Fruit fly (Drosophila melanogaster) whole organism, embryonic: ENCODE results near the gene CG12990.
A peak's percentile ranks its signal among the peaks of the same experiment; 100 is the strongest.

Experiments used
- Aef1 ChIP-seq: fragments of 200-800 bp; sonication (Bioruptor generic); IDR thresholded peaks from 3 replicates; pipeline ENCODE4 v1.3.6; 2022; ENCODE audit warnings: missing biosample characterization, missing genetic modification characterization
- CG12104 ChIP-seq: fragments of 200-800 bp; sonication (Bioruptor generic); optimal IDR thresholded peaks from 3 replicates; lab custom pipeline; 2016; ENCODE audit warnings: missing biosample characterization, missing genetic modification characterization
- CG14050 ChIP-seq: fragments of 200-800 bp; sonication (Bioruptor generic); IDR thresholded peaks from 3 replicates; pipeline ENCODE4 v1.3.6; 2022; ENCODE audit warnings: missing biosample characterization, missing genetic modification characterization
- CG14965 ChIP-seq: fragments of 200-800 bp; sonication (Bioruptor generic); optimal IDR thresholded peaks from 2 replicates; lab custom pipeline; 2016; ENCODE audit warnings: missing biosample characterization, missing genetic modification characterization, borderline replicate concordance
- CG15269 ChIP-seq: fragments of 200-800 bp; sonication (Bioruptor generic); optimal IDR thresholded peaks from 2 replicates; lab custom pipeline; 2018; ENCODE audit warnings: missing biosample characterization, mild to moderate bottlenecking, missing genetic modification characterization, moderate library complexity
- CG1529 ChIP-seq: fragments of 200-800 bp; sonication (Bioruptor generic); optimal IDR thresholded peaks from 3 replicates; lab custom pipeline; 2018; ENCODE audit warnings: missing biosample characterization, missing genetic modification characterization
- CG17361 ChIP-seq: fragments of 200-800 bp; sonication (Bioruptor generic); IDR thresholded peaks from 3 replicates; pipeline ENCODE4 v1.3.6; 2022; ENCODE audit warnings: missing biosample characterization, missing genetic modification characterization
- CG17385 ChIP-seq: fragments of 200-800 bp; sonication (Bioruptor generic); optimal IDR thresholded peaks from 3 replicates; lab custom pipeline; 2018; ENCODE audit warnings: missing biosample characterization, mild to moderate bottlenecking, missing genetic modification characterization
- CG17829 ChIP-seq: fragments of 200-800 bp; optimal IDR thresholded peaks from 2 replicates; lab custom pipeline; 2019; ENCODE audit warnings: missing biosample characterization, mild to moderate bottlenecking, missing genetic modification characterization, moderate library complexity
- CG1792 ChIP-seq: fragments of 200-800 bp; sonication (Bioruptor generic); optimal IDR thresholded peaks from 2 replicates; lab custom pipeline; 2016; ENCODE audit warnings: missing biosample characterization, missing genetic modification characterization
- CG2889 ChIP-seq: fragments of 200-800 bp; sonication (Bioruptor generic); IDR thresholded peaks from 3 replicates; pipeline ENCODE4 v1.3.6; 2022; ENCODE audit warnings: missing biosample characterization, missing genetic modification characterization
- CG31365 ChIP-seq: fragments of 200-800 bp; sonication (Bioruptor generic); optimal IDR thresholded peaks from 2 replicates; lab custom pipeline; 2018; ENCODE audit warnings: missing biosample characterization, mild to moderate bottlenecking, missing genetic modification characterization
- CG3847 ChIP-seq: fragments of 200-800 bp; sonication (Bioruptor generic); IDR thresholded peaks from 2 replicates; pipeline ENCODE4 v1.3.6; 2022; ENCODE audit warnings: missing biosample characterization, missing genetic modification characterization
- CG4328 ChIP-seq: fragments of 200-800 bp; sonication (Bioruptor generic); optimal IDR thresholded peaks from 3 replicates; lab custom pipeline; 2017; ENCODE audit warnings: missing biosample characterization, missing genetic modification reagents, missing genetic modification characterization
- CG5953 ChIP-seq: fragments of 200-800 bp; sonication (Bioruptor generic); IDR thresholded peaks from 2 replicates; pipeline ENCODE4 v1.3.6; 2022; ENCODE audit warnings: missing biosample characterization, missing genetic modification characterization
- CG6689 ChIP-seq: fragments of 200-800 bp; sonication (Bioruptor generic); IDR thresholded peaks from 2 replicates; pipeline ENCODE4 v1.3.6; 2022; ENCODE audit warnings: missing biosample characterization, missing genetic modification characterization
- CG7271 ChIP-seq: fragments of 200-800 bp; sonication (Bioruptor generic); optimal IDR thresholded peaks from 2 replicates; lab custom pipeline; 2018; ENCODE audit warnings: missing biosample characterization, mild to moderate bottlenecking, missing genetic modification characterization, moderate library complexity
- CG8089 ChIP-seq: fragments of 200-800 bp; sonication (Bioruptor generic); optimal IDR thresholded peaks from 3 replicates; lab custom pipeline; 2016; ENCODE audit warnings: missing biosample characterization, missing genetic modification characterization
- CG9876 ChIP-seq: fragments of 200-800 bp; sonication (Bioruptor generic); optimal IDR thresholded peaks from 2 replicates; lab custom pipeline; 2016; ENCODE audit warnings: missing biosample characterization, missing genetic modification characterization
- Dll ChIP-seq: fragments of 200-800 bp; sonication (Bioruptor generic); IDR thresholded peaks from 4 replicates; pipeline ENCODE4 v1.3.6; 2022; ENCODE audit warnings: missing biosample characterization, missing genetic modification characterization; ENCODE audit not compliant: partially characterized antibody
- H15 ChIP-seq: fragments of 200-800 bp; sonication (Bioruptor generic); IDR thresholded peaks from 3 replicates; pipeline ENCODE4 v1.3.6; 2022; ENCODE audit warnings: missing biosample characterization, missing genetic modification characterization
- Hmr ChIP-seq: fragments of 200-800 bp; sonication (Bioruptor generic); optimal IDR thresholded peaks from 3 replicates; lab custom pipeline; 2017; ENCODE audit warnings: mild to moderate bottlenecking, missing biosample characterization, missing genetic modification reagents, missing genetic modification characterization
- NK7.1 ChIP-seq: fragments of 200-800 bp; sonication (Bioruptor generic); optimal IDR thresholded peaks from 3 replicates; lab custom pipeline; 2016; ENCODE audit warnings: missing biosample characterization, missing genetic modification characterization
- Pdp1 ChIP-seq, 2 experiments: fragments of 200-800 bp; sonication (Bioruptor generic); optimal IDR thresholded peaks; 3 replicates each; lab custom pipeline; 2016; ENCODE audit warnings: missing biosample characterization in 2 of 2, missing genetic modification characterization in 2 of 2, mild to moderate bottlenecking in 1 of 2, moderate library complexity in 1 of 2
- Ravus ChIP-seq: fragments of 200-800 bp; sonication (Bioruptor generic); IDR thresholded peaks from 2 replicates; pipeline ENCODE4 v1.3.6; 2022; ENCODE audit warnings: missing biosample characterization, missing genetic modification characterization
- bcd ChIP-seq: fragments of 200-800 bp; sonication (Bioruptor generic); optimal IDR thresholded peaks from 2 replicates; lab custom pipeline; 2017; ENCODE audit warnings: missing biosample characterization, mild to moderate bottlenecking, missing genetic modification characterization
- bsh ChIP-seq, 2 experiments: fragments of 200-800 bp; sonication (Bioruptor generic); optimal IDR thresholded peaks; 2 replicates each; lab custom pipeline; 2017 to 2018; ENCODE audit warnings: mild to moderate bottlenecking in 2 of 2, missing biosample characterization in 2 of 2, missing genetic modification characterization in 2 of 2, moderate library complexity in 1 of 2
- cas ChIP-seq: fragments of 200-800 bp; sonication (Bioruptor generic); IDR thresholded peaks from 2 replicates; pipeline ENCODE4 v1.3.6; 2022; ENCODE audit warnings: missing biosample characterization, missing genetic modification characterization
- cato ChIP-seq: fragments of 200-800 bp; sonication (Bioruptor generic); optimal IDR thresholded peaks from 2 replicates; lab custom pipeline; 2016; ENCODE audit warnings: missing biosample characterization, missing genetic modification characterization, borderline replicate concordance
- cwo ChIP-seq: fragments of 200-800 bp; sonication (Bioruptor generic); optimal IDR thresholded peaks from 3 replicates; lab custom pipeline; 2017; ENCODE audit warnings: missing biosample characterization, missing genetic modification characterization, mild to moderate bottlenecking, moderate library complexity, missing genetic modification reagents
- dmrt11E ChIP-seq: fragments of 200-800 bp; sonication (Bioruptor generic); optimal IDR thresholded peaks from 3 replicates; lab custom pipeline; 2018; ENCODE audit warnings: missing biosample characterization, mild to moderate bottlenecking, missing genetic modification characterization, moderate library complexity
- dysf ChIP-seq: fragments of 200-800 bp; sonication (Bioruptor generic); IDR thresholded peaks from 3 replicates; pipeline ENCODE4 v1.3.6; 2022; ENCODE audit warnings: missing biosample characterization, missing genetic modification characterization
- emc ChIP-seq: fragments of 200-800 bp; sonication (Bioruptor generic); optimal IDR thresholded peaks from 2 replicates; lab custom pipeline; 2016; ENCODE audit warnings: missing biosample characterization, missing genetic modification characterization
- fd96Cb ChIP-seq: fragments of 200-800 bp; sonication (Bioruptor generic); optimal IDR thresholded peaks from 2 replicates; lab custom pipeline; 2018; ENCODE audit warnings: missing biosample characterization, mild to moderate bottlenecking, missing genetic modification characterization, moderate library complexity
- gcm ChIP-seq: fragments of 200-800 bp; sonication (Bioruptor generic); optimal IDR thresholded peaks from 2 replicates; lab custom pipeline; 2019; ENCODE audit warnings: missing biosample characterization, mild to moderate bottlenecking, missing genetic modification characterization, moderate library complexity
- hth ChIP-seq: fragments of >200 bp; optimal IDR thresholded peaks from 2 replicates; lab custom pipeline; 2017; ENCODE audit warnings: inconsistent platforms
- kni ChIP-seq: fragments of 200-800 bp; sonication (Bioruptor generic); optimal IDR thresholded peaks from 3 replicates; lab custom pipeline; 2017; ENCODE audit warnings: mild to moderate bottlenecking, missing biosample characterization, missing genetic modification reagents, missing genetic modification characterization
- knrl ChIP-seq: fragments of 200-800 bp; sonication (Bioruptor generic); IDR thresholded peaks from 3 replicates; pipeline ENCODE4 v1.3.6; 2022; ENCODE audit warnings: missing biosample characterization, missing genetic modification characterization; ENCODE audit not compliant: partially characterized antibody
- lab ChIP-seq: fragments of 200-800 bp; sonication (Bioruptor generic); optimal IDR thresholded peaks from 3 replicates; lab custom pipeline; 2017; ENCODE audit warnings: missing biosample characterization, missing genetic modification characterization, mild to moderate bottlenecking, moderate library complexity, missing genetic modification reagents
- lilli ChIP-seq: fragments of 200-800 bp; sonication (Bioruptor generic); optimal IDR thresholded peaks from 3 replicates; lab custom pipeline; 2016; ENCODE audit warnings: missing biosample characterization, missing genetic modification characterization
- mirr ChIP-seq: fragments of 200-800 bp; sonication (Bioruptor generic); optimal IDR thresholded peaks from 3 replicates; lab custom pipeline; 2018; ENCODE audit warnings: missing biosample characterization, mild to moderate bottlenecking, missing genetic modification characterization
- onecut ChIP-seq: fragments of 200-800 bp; sonication (Bioruptor generic); IDR thresholded peaks from 2 replicates; pipeline ENCODE4 v1.3.6; 2022; ENCODE audit warnings: missing biosample characterization, missing genetic modification characterization
- psq ChIP-seq: fragments of 200-800 bp; sonication (Bioruptor generic); optimal IDR thresholded peaks from 2 replicates; lab custom pipeline; 2017; ENCODE audit warnings: missing biosample characterization, missing genetic modification characterization
- run ChIP-seq: fragments of 200-800 bp; sonication (Bioruptor generic); optimal IDR thresholded peaks from 3 replicates; lab custom pipeline; 2018; ENCODE audit warnings: missing biosample characterization, mild to moderate bottlenecking, missing genetic modification characterization
- salm ChIP-seq: fragments of 200-800 bp; sonication (Bioruptor generic); optimal IDR thresholded peaks from 2 replicates; lab custom pipeline; 2018; ENCODE audit warnings: missing biosample characterization, mild to moderate bottlenecking, missing genetic modification characterization
- slbo ChIP-seq: fragments of 200-800 bp; sonication (Bioruptor generic); IDR thresholded peaks from 2 replicates; pipeline ENCODE4 v1.3.6; 2022; ENCODE audit warnings: missing biosample characterization, missing genetic modification characterization
- so ChIP-seq: fragments of 200-800 bp; sonication (Bioruptor generic); IDR thresholded peaks from 3 replicates; pipeline ENCODE4 v1.3.6; 2022; ENCODE audit warnings: missing biosample characterization, missing genetic modification characterization
- sug ChIP-seq: fragments of 200-800 bp; optimal IDR thresholded peaks from 2 replicates; lab custom pipeline; 2019; ENCODE audit warnings: missing biosample characterization, mild to moderate bottlenecking, missing genetic modification characterization, moderate library complexity
- trh ChIP-seq: fragments of 200-800 bp; sonication (Bioruptor generic); optimal IDR thresholded peaks from 2 replicates; lab custom pipeline; 2016; ENCODE audit warnings: missing biosample characterization, missing genetic modification characterization
- tx ChIP-seq: fragments of 200-800 bp; sonication (Bioruptor generic); optimal IDR thresholded peaks from 2 replicates; lab custom pipeline; 2016; ENCODE audit warnings: missing biosample characterization, missing genetic modification characterization

CG12990 gene

DNA sequence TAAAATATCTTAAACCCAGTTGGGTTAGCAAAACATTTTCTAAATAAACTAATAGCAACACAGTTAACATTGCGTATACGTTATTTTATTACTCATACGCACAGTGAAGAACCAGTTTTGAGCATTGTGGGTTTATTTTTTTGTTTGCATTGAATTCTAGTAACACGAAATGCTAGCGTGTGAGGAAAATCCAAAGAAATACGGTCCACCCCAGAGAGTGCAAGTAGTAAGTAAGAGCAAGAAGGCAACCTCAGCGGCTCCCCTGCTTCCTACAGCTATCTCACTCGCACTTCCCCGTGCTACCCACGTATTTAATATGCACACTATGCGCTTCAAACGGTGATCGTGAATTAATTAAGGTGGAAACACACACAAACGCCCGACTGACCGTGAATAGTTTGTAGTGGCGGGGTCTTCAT is 46.7 kb downstream of the CG12990 start (continued):
- TF ChIP-seq cato (peak; percentile 42), CG1792 (peak; percentile 82), CG14050 (peak; percentile 78), Dll (GFP tag; lab: Robert Waterston, UW) (no peak), CG8089 (GFP tag; lab: Kevin White, UChicago) (peak; percentile 71), CG12104 (peak; percentile 71), run (tag; lab: Kevin White, UChicago) (peak; percentile 89), CG7271 (tag; lab: Kevin White, UChicago) (no peak), Ravus (GFP tag; lab: Robert Waterston, UW) (peak; percentile 29; the same call in 1 of the 2 replicates), CG3847 (GFP tag; lab: Robert Waterston, UW) (peak; percentile 72), Hmr (GFP tag; lab: Kevin White, UChicago) (peak; percentile 90), CG1529 (GFP tag; lab: Kevin White, UChicago) (peak; percentile 81), CG4328 (GFP tag; lab: Kevin White, UChicago) (peak; percentile 88), CG17361 (GFP tag; lab: Robert Waterston, UW) (peak; percentile 89), Aef1 (GFP tag; lab: Robert Waterston, UW) (peak; percentile 75), NK7.1 (peak; percentile 83), cwo (GFP tag; lab: Kevin White, UChicago) (peak; percentile 83), knrl (GFP tag; lab: Robert Waterston, UW) (no peak), tx (GFP tag; lab: Kevin White, UChicago) (peak; percentile 68), mirr (GFP tag; lab: Kevin White, UChicago) (peak; percentile 78), CG9876 (GFP tag; lab: Kevin White, UChicago) (peak; percentile 49), lilli (GFP tag; lab: Kevin White, UChicago) (peak; percentile 87), dmrt11E (no peak), H15 (peak; percentile 68; the same call in 2 of the 3 replicates), CG6689 (GFP tag; lab: Robert Waterston, UW) (peak; percentile 83), CG5953 (peak; percentile 70; the same call in 1 of the 2 replicates), sug (peak; percentile 85), CG15269 (tag; lab: Kevin White, UChicago) (peak; percentile 95), dysf (GFP tag; lab: Robert Waterston, UW) (peak; percentile 90), cas (GFP tag; lab: Robert Waterston, UW) (0 out of 2 replicates have a peak, but pooled peaks have one; percentile 35), hth (no peak), CG2889 (GFP tag; lab: Robert Waterston, UW) (0 out of 3 replicates have a peak, but pooled peaks have one; percentile 52), fd96Cb (tag; lab: Kevin White, UChicago) (peak; percentile 83), salm (peak; percentile 92), bsh (GFP tag; optimal IDR thresholded peaks at IDR 0.05; lab: Kevin White, UChicago) (peak; percentile 71 to 82), gcm (GFP tag; lab: Kevin White, UChicago) (peak; percentile 85), kni (peak; percentile 63), so (GFP tag; lab: Robert Waterston, UW) (peak; percentile 80), Pdp1 (GFP tag; optimal IDR thresholded peaks at IDR 0.05; lab: Kevin White, UChicago) (peak; percentile 65 to 79), trh (GFP tag; lab: Kevin White, UChicago) (peak; percentile 47), slbo (peak; percentile 75), CG31365 (tag; lab: Kevin White, UChicago) (peak; percentile 74), psq (GFP tag; lab: Kevin White, UChicago) (peak; percentile 21), CG17829 (tag; lab: Kevin White, UChicago) (peak; percentile 84), emc (peak; percentile 65), CG14965 (GFP tag; lab: Kevin White, UChicago) (peak; percentile 2), CG17385 (GFP tag; lab: Kevin White, UChicago) (peak; percentile 84), onecut (GFP tag; lab: Robert Waterston, UW) (peak; percentile 75), bcd (GFP tag; lab: Kevin White, UChicago) (peak; percentile 85), lab (peak; percentile 93)
